Worm (Caenorhabditis elegans) whole organism, L4/young adult: ENCODE measurements around the gene zfp-3.

Experiments
- W03F9.2 ChIP-seq: fragments of 150-350 bp; optimal IDR thresholded peaks from 2 replicates; lab custom pipeline; 2014; ENCODE audit warnings: missing biosample characterization, missing genetic modification characterization
- him-1 ChIP-seq: sonication (generic microtip); optimal IDR thresholded peaks from 2 replicates; lab custom pipeline; 2016; ENCODE audit warnings: missing genotype, missing genetic modification reagents, missing genetic modification characterization, missing compliant biosample characterization

ce11 chrX:1443556-1444243 lies 2.7 kb downstream of the zfp-3 start:
- TF ChIP-seq W03F9.2 (tag; lab: Kevin White, UChicago) = no peak
- TF ChIP-seq him-1 = no peak
